Worm (Caenorhabditis elegans) whole organism, L4/young adult: ENCODE results near the gene dmsr-8.

ENCODE experiments used
- W03F9.2 ChIP-seq: fragments of 150-350 bp; optimal IDR thresholded peaks from 2 replicates; lab custom pipeline; 2014; ENCODE audit warnings: missing biosample characterization, missing genetic modification characterization
- him-1 ChIP-seq: sonication (generic microtip); optimal IDR thresholded peaks from 2 replicates; lab custom pipeline; 2016; ENCODE audit warnings: missing genotype, missing genetic modification reagents, missing genetic modification characterization, missing compliant biosample characterization

DNA sequence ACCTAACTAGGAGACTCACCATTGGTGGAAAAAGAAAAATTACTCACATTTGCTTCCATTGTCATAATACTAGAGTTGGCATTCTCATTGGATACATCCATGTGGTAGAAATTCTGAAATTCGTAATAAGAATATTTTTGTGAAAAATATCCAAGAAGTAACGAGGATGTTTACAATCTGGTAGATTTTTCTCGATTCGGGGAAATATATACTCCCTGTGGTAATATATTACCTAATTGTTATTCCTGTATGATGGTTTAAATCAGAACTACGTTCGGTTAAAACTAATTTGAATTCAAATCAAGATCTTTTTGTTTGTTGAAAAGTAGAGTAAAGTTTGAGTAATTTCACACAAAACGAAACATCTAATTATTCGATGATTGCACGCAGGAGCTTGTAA, 34.8 kb upstream of the dmsr-8 start, which contains the start of gene srd-34:
- TF ChIP-seq him-1 (tag; lab: Kevin White, UChicago) (no peak), W03F9.2 (tag; lab: Kevin White, UChicago) (no peak)
